Worm (Caenorhabditis elegans) whole organism, L2 larva: Measurements from ENCODE around the gene aos-1.

Experiments
- C34F6.9 ChIP-seq: fragments of 150-350 bp; optimal IDR thresholded peaks from 2 replicates; lab custom pipeline; 2014; ENCODE audit warnings: missing biosample characterization, missing genetic modification characterization
- R02D3.7 ChIP-seq: fragments of 150-350 bp; optimal IDR thresholded peaks from 2 replicates; lab custom pipeline; 2014; ENCODE audit warnings: missing biosample characterization, missing genetic modification characterization
- Y55F3AM.14 ChIP-seq: fragments of 200-800 bp; sonication (Bioruptor generic); optimal IDR thresholded peaks from 2 replicates; lab custom pipeline; 2018; ENCODE audit warnings: mild to moderate bottlenecking, missing genetic modification characterization, missing compliant biosample characterization
- ZK546.5 ChIP-seq: sonication (generic microtip); optimal IDR thresholded peaks from 2 replicates; lab custom pipeline; 2017; ENCODE audit warnings: missing biosample characterization, missing genetic modification characterization
- alr-1 ChIP-seq: fragments of 150-350 bp; optimal IDR thresholded peaks from 2 replicates; lab custom pipeline; 2014; ENCODE audit warnings: missing biosample characterization, missing genetic modification characterization
- ama-1 ChIP-seq: fragments of 150-350 bp; optimal IDR thresholded peaks from 2 replicates; lab custom pipeline; 2018; ENCODE audit warnings: inconsistent platforms
- blmp-1 ChIP-seq: sonication (generic microtip); optimal IDR thresholded peaks from 2 replicates; lab custom pipeline; 2017; ENCODE audit warnings: missing genetic modification characterization, mild to moderate bottlenecking, missing compliant biosample characterization, antibody characterized with exemption, moderate library complexity; ENCODE audit not compliant: insufficient read depth
- ceh-16 ChIP-seq: fragments of 150-350 bp; optimal IDR thresholded peaks from 2 replicates; lab custom pipeline; 2014; ENCODE audit warnings: missing biosample characterization, missing genetic modification characterization
- egl-27 ChIP-seq: sonication (generic microtip); optimal IDR thresholded peaks from 3 replicates; lab custom pipeline; 2017; ENCODE audit warnings: missing biosample characterization, missing genetic modification reagents, missing genetic modification characterization
- elt-1 ChIP-seq: fragments of 150-350 bp; optimal IDR thresholded peaks from 2 replicates; lab custom pipeline; 2014; ENCODE audit warnings: missing biosample characterization, missing genetic modification characterization
- fos-1 ChIP-seq: fragments of 150-350 bp; optimal IDR thresholded peaks from 2 replicates; lab custom pipeline; 2014; ENCODE audit warnings: missing biosample characterization, missing genetic modification characterization
- lin-13 ChIP-seq: fragments of 150-350 bp; optimal IDR thresholded peaks from 2 replicates; lab custom pipeline; 2014; ENCODE audit warnings: missing biosample characterization, missing genetic modification reagents, missing genetic modification characterization
- lin-39 ChIP-seq: fragments of 150-350 bp; optimal IDR thresholded peaks from 2 replicates; lab custom pipeline; 2014; ENCODE audit warnings: missing biosample characterization, missing genetic modification reagents, missing genetic modification characterization
- lsy-2 ChIP-seq, 2 experiments: fragments of 150-350 bp in 1 of 2; sonication (generic microtip) in 1 of 2; optimal IDR thresholded peaks; 2 replicates each; lab custom pipeline; 2014 to 2017; ENCODE audit warnings: missing biosample characterization in 2 of 2, missing genetic modification characterization in 2 of 2
- mbf-1 ChIP-seq: sonication (generic microtip); optimal IDR thresholded peaks from 2 replicates; lab custom pipeline; 2017; ENCODE audit warnings: missing biosample characterization, missing genetic modification characterization
- mdl-1 ChIP-seq, 2 experiments: fragments of 150-350 bp in 1 of 2; sonication (generic microtip) in 1 of 2; optimal IDR thresholded peaks; 2 replicates each; lab custom pipeline; 2017; ENCODE audit warnings: missing biosample characterization in 2 of 2, missing genetic modification characterization in 2 of 2
- nhr-11 ChIP-seq: fragments of 150-350 bp; optimal IDR thresholded peaks from 2 replicates; lab custom pipeline; 2014; ENCODE audit warnings: missing biosample characterization, missing genetic modification characterization
- nhr-12 ChIP-seq: fragments of 150-350 bp; optimal IDR thresholded peaks from 2 replicates; lab custom pipeline; 2014; ENCODE audit warnings: missing biosample characterization, missing genetic modification characterization
- nhr-129 ChIP-seq: fragments of 150-350 bp; optimal IDR thresholded peaks from 2 replicates; lab custom pipeline; 2014; ENCODE audit warnings: missing biosample characterization, missing genetic modification characterization
- nhr-21 ChIP-seq: fragments of 150-350 bp; optimal IDR thresholded peaks from 2 replicates; lab custom pipeline; 2014; ENCODE audit warnings: missing biosample characterization, missing genetic modification characterization
- nhr-23 ChIP-seq: fragments of 150-350 bp; optimal IDR thresholded peaks from 2 replicates; lab custom pipeline; 2014; ENCODE audit warnings: missing biosample characterization, missing genetic modification reagents, missing genetic modification characterization
- nhr-237 ChIP-seq: fragments of 150-350 bp; optimal IDR thresholded peaks from 2 replicates; lab custom pipeline; 2014; ENCODE audit warnings: missing biosample characterization, missing genetic modification characterization
- nhr-25 ChIP-seq: fragments of 150-350 bp; sonication (generic microtip); optimal IDR thresholded peaks from 3 replicates; lab custom pipeline; 2014; ENCODE audit warnings: missing biosample characterization, missing genetic modification characterization
- skn-1 ChIP-seq: sonication (generic microtip); optimal IDR thresholded peaks from 2 replicates; lab custom pipeline; 2017; ENCODE audit warnings: missing biosample characterization, missing genetic modification characterization
- sma-3 ChIP-seq: sonication (generic microtip); optimal IDR thresholded peaks from 2 replicates; lab custom pipeline; 2016; ENCODE audit warnings: missing genetic modification reagents, missing genetic modification characterization, missing compliant biosample characterization
- sma-9 ChIP-seq, 2 experiments: fragments of 150-350 bp in 1 of 2; sonication (generic microtip) in 1 of 2; optimal IDR thresholded peaks; 2 replicates each; lab custom pipeline; 2014 to 2016; ENCODE audit warnings: missing genetic modification characterization in 2 of 2, mild to moderate bottlenecking in 1 of 2, missing biosample characterization in 1 of 2, missing compliant biosample characterization in 1 of 2, missing genetic modification reagents in 1 of 2, moderate library complexity in 1 of 2
- snpc-4 ChIP-seq: fragments of 150-350 bp; optimal IDR thresholded peaks from 2 replicates; lab custom pipeline; 2014; ENCODE audit warnings: missing biosample characterization, missing genetic modification characterization
- unc-39 ChIP-seq: fragments of 150-350 bp; optimal IDR thresholded peaks from 2 replicates; lab custom pipeline; 2014; ENCODE audit warnings: missing biosample characterization, missing genetic modification characterization
- unc-55 ChIP-seq: fragments of 150-350 bp; sonication (generic microtip); optimal IDR thresholded peaks from 3 replicates; lab custom pipeline; 2014; ENCODE audit warnings: missing biosample characterization, missing genetic modification reagents, missing genetic modification characterization
- unc-62 ChIP-seq: fragments of 150-350 bp; optimal IDR thresholded peaks from 2 replicates; lab custom pipeline; 2014; ENCODE audit warnings: missing biosample characterization, missing genetic modification reagents, missing genetic modification characterization
- zag-1 ChIP-seq: fragments of 150-350 bp; optimal IDR thresholded peaks from 2 replicates; lab custom pipeline; 2014; ENCODE audit warnings: missing biosample characterization, missing genetic modification characterization
- ztf-1 ChIP-seq: fragments of 200-800 bp; sonication (Bioruptor generic); conservative IDR thresholded peaks from 2 replicates; pipeline ENCODE4 v1.3.6; 2022; ENCODE audit warnings: missing genetic modification characterization, missing compliant biosample characterization
- ztf-4 ChIP-seq: fragments of 150-350 bp; optimal IDR thresholded peaks from 2 replicates; lab custom pipeline; 2014; ENCODE audit warnings: missing biosample characterization, missing genetic modification characterization

Gene aos-1

ce11 chrV:10145653-10146052 is 15.6 kb upstream of the aos-1 start, which contains the start of gene C51E3.9:
C51E3.9 (plus strand) TSS chrV:10145953.
- TF ChIP-seq nhr-129 (tag; lab: Kevin White, UChicago) (peak; percentile 31), nhr-25 (no peak)
- TF ChIP-seq, all 48 proteins: peak for 1

DNA sequence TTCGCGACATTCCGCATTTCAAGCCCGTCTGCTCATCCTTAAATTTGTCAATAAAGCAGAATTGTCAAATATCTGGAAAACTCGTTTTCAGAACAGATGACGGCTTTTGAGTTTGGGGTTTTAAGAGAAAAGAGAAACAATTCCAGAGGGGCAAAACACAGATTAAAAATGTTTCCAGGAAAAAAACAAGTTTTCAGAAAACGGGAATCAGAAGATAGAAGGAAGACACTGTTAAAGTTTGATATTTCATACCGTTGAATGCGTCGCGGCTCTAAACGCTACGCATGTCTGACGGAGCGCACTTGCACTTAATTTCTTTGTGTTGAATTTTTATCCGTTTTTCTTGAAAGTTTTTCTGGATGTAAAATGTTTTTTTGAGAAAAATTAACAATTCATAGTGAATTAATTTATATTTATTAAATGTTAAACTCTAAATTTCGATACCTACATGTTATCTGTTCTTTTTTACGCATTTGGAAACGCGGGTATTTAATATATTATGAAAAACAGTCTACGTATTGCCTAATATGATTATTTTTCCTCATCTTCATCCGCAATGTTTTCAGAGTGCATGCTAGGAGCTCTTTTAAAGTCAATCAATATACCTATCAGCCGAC is 4.1 kb upstream of the aos-1 start, which contains the start of the genes C08B6.18, wdr-20 and C08B6.8:
TSS of gene C08B6.18 (minus strand) at position 51 of the 617 bp plus-strand sequence.
TSS of gene wdr-20 (minus strand) at position 82 of the 617 bp plus-strand sequence.
TSS of gene C08B6.8 (plus strand) at position 567 of the 617 bp plus-strand sequence.
- TF ChIP-seq fos-1 (tag; lab: Kevin White, UChicago) (no peak), unc-55 (GFP tag; lab: Kevin White, UChicago) (peak; percentile 51), snpc-4 (tag; lab: Kevin White, UChicago) (peak; percentile 65), mdl-1 (tag; optimal IDR thresholded peaks at IDR 0.05; lab: Kevin White, UChicago) (no peak), Y55F3AM.14 (no peak), unc-39 (tag; lab: Kevin White, UChicago) (no peak), skn-1 (tag; lab: Kevin White, UChicago) (no peak), nhr-12 (no peak), lin-13 (GFP tag; lab: Kevin White, UChicago) (peak; percentile 47), ztf-1 (GFP tag; lab: Robert Waterston, UW) (no peak), ceh-16 (tag; lab: Kevin White, UChicago) (no peak), ama-1 (lab: Kevin White, UChicago) (no peak), nhr-23 (tag; lab: Kevin White, UChicago) (no peak), lsy-2 (tag; optimal IDR thresholded peaks at IDR 0.05; lab: Kevin White, UChicago) (peak in 1 of 2 experiments; percentile 38), nhr-129 (tag; lab: Kevin White, UChicago) (peak; percentile 14), C34F6.9 (tag; lab: Kevin White, UChicago) (peak; percentile 55), R02D3.7 (tag; lab: Kevin White, UChicago) (no peak), ZK546.5 (tag; lab: Kevin White, UChicago) (no peak), unc-62 (GFP tag; lab: Kevin White, UChicago) (no peak), nhr-11 (tag; lab: Kevin White, UChicago) (no peak), nhr-21 (tag; lab: Kevin White, UChicago) (no peak)
- TF ChIP-seq, all 48 proteins: peak for 6

- no peak for TF ChIP-seq egl-27 (tag; lab: Kevin White, UChicago)
- no peak for TF ChIP-seq nhr-12
- TF ChIP-seq blmp-1 (tag; lab: Kevin White, UChicago): no peak
- TF ChIP-seq, all 48 proteins: peak for 0
Measured at ce11 chrV:10133277-10133676, 3.2 kb upstream of the aos-1 start.

- TF ChIP-seq fos-1 (tag; lab: Kevin White, UChicago) (peak; percentile 20), sma-9 (GFP tag; optimal IDR thresholded peaks at IDR 0.05; lab: Kevin White, UChicago) (no peak), sma-9 (tag; optimal IDR thresholded peaks at IDR 0.05; lab: Kevin White, UChicago) (no peak)
Measured at ce11 chrV:10124799-10125548, 5.1 kb downstream of the aos-1 start, which contains the start of gene C08B6.10. C08B6.10 (plus strand) TSS chrV:10125498.

ce11 chrV:10123324-10123723 is 6.8 kb downstream of the aos-1 start, which contains the start of gene C08B6.6:
C08B6.6 (plus strand) TSS chrV:10123624.
- no peak for TF ChIP-seq unc-55 (GFP tag; lab: Kevin White, UChicago)
- TF ChIP-seq ztf-4 (tag; lab: Kevin White, UChicago): no peak

DNA sequence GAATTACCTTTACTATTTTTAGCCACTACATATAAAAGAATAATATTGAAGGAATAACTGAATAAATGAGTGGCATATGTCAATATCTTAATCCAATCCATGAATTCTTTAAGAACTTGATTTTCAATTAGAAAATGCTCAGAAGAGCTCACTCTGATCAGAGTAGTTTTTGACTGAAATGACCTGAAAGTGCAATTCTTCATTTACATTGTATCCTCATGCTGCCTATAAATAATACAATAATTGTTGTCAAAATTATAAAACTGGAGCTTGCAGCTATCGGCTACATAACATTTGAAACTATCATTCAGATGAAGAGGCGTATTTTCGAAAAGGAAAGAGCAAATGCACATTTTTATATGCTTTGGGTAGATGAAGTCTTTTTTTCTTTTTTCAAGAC is 7.4 kb downstream of the aos-1 start, which contains the start of gene srxa-19:
TSS of gene srxa-19 (minus strand) at position 101 of the 400 bp plus-strand sequence.
- no peak for TF ChIP-seq sma-3 (GFP tag; lab: Kevin White, UChicago)
- no peak for TF ChIP-seq mbf-1 (tag; lab: Kevin White, UChicago)
- TF ChIP-seq zag-1 (tag; lab: Kevin White, UChicago): no peak
- TF ChIP-seq nhr-23 (tag; lab: Kevin White, UChicago): no peak
- TF ChIP-seq elt-1 (tag; lab: Kevin White, UChicago): no peak
- TF ChIP-seq alr-1: no peak
- no peak for TF ChIP-seq lin-39
- TF ChIP-seq lsy-2 (tag; optimal IDR thresholded peaks at IDR 0.05; lab: Kevin White, UChicago): no peak
- no peak for TF ChIP-seq nhr-237 (tag; lab: Kevin White, UChicago)
